Worm (Caenorhabditis elegans): Measurements from ENCODE around the gene C38H2.3.

Gene C38H2.3

DNA sequence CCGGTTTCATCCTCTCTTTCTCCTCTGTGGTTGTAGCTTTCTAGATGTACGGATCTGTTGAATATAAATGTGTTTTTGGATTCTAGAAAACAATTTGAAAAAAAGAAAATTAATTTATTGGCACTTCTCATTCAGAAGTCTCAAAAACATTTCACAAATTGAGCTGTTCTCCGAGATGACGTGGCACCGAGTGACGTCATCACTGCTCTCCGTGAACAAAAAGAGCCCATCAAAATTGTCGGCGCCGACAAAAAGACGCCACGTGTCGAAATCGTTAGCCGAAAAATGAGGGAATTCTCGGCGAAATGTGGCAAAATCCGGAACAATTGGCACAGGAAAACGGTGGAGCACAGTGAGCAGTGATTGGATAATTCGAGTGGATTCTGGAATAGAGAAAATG lies 35.3 kb upstream of the C38H2.3 start:
- TF ChIP-seq pha-4 (tag; optimal IDR thresholded peaks at IDR 0.05) = no peak
- no peak for TF ChIP-seq M03D4.4 (tag; optimal IDR thresholded peaks at IDR 0.05)
- TF ChIP-seq mls-2 (tag; optimal IDR thresholded peaks at IDR 0.05) = no peak
- TF ChIP-seq ceh-83 (GFP tag; optimal IDR thresholded peaks at IDR 0.05) = no peak
- no peak for TF ChIP-seq ztf-11 (tag; optimal IDR thresholded peaks at IDR 0.05)
- no peak for TF ChIP-seq nhr-76 (tag; optimal IDR thresholded peaks at IDR 0.05)
- TF ChIP-seq ceh-43 (GFP tag; optimal IDR thresholded peaks at IDR 0.05) = no peak
- TF ChIP-seq nhr-237 (tag; optimal IDR thresholded peaks at IDR 0.05) = no peak
- no peak for TF ChIP-seq cnd-1 (tag; optimal IDR thresholded peaks at IDR 0.05)
- no peak for TF ChIP-seq zip-8 (tag; optimal IDR thresholded peaks at IDR 0.05)

DNA sequence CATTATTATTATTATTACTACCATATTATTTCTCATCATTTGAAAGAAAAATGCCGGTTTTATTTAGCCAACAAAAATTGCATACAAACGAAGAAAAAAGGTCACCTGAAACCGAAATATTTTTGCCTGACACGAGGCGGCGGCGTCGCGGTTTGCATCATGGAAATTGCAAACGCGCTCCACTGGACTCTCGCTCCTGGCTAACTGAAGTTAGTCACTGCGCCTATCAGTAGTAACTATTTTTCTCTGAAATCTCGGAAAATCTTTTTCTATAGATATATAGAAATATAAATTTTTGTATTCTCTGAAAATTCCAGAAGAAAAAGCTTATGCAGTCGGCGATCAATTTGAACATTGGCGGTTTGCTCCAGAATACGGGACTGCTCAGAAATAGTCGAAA lies 29.4 kb upstream of the C38H2.3 start, which contains the start of gene ymel-1:
ymel-1 (plus strand) TSS at position 318 of the 400 bp plus-strand sequence.
- TF ChIP-seq ham-2 (GFP tag; optimal IDR thresholded peaks at IDR 0.05) = no peak
- TF ChIP-seq M03D4.4 (tag; optimal IDR thresholded peaks at IDR 0.05) = peak; percentile 25

DNA sequence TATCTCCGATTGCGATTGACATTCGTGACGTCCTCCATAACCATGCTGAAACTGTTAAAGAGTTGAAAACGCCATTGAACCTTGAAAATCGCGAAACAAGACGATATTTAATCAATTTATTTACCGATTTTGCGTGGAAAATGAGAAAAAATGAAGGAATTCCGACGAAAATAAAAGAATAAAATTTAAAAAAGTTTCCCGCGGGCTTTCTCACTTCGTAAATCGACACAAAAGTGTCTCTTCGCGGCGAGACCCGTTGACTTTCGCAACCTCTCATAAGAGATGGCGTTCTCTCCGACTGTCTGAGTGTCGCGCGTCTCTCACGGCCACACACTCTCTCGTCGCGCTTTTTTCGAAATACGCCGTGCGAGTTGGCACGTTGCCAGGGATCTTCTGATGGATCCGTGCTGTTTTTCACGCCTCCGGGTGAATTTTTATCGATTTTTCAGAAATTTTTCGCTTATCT lies 20.9 kb upstream of the C38H2.3 start, which contains the start of gene hat-1:
hat-1 (minus strand) TSS at position 51 of the 466 bp plus-strand sequence.
- TF ChIP-seq nhr-237 (tag; optimal IDR thresholded peaks at IDR 0.05) (peak; percentile 85), unc-120 (tag; optimal IDR thresholded peaks at IDR 0.05; ENCODE audit: poor library complexity, severe bottlenecking) (peak; percentile 7), pha-4 (tag; optimal IDR thresholded peaks at IDR 0.05) (peak; percentile 76), ham-2 (GFP tag; optimal IDR thresholded peaks at IDR 0.05) (peak; percentile 8), blmp-1 (tag; optimal IDR thresholded peaks at IDR 0.05) (no peak), mab-5 (tag; optimal IDR thresholded peaks at IDR 0.05) (no peak), lin-13 (tag; optimal IDR thresholded peaks at IDR 0.05) (peak; percentile 84), unc-39 (tag; optimal IDR thresholded peaks at IDR 0.05) (no peak), ces-1 (GFP tag; optimal IDR thresholded peaks at IDR 0.05) (peak; percentile 68), sptf-1 (tag; optimal IDR thresholded peaks at IDR 0.05) (peak; percentile 23), ceh-39 (tag; optimal IDR thresholded peaks at IDR 0.05) (peak; percentile 45), mep-1 (tag; optimal IDR thresholded peaks at IDR 0.05) (peak; percentile 63), zip-8 (tag; optimal IDR thresholded peaks at IDR 0.05) (peak; percentile 1), nhr-2 (tag; optimal IDR thresholded peaks at IDR 0.05) (no peak), elt-1 (tag; optimal IDR thresholded peaks at IDR 0.05; ENCODE audit: borderline replicate concordance, insufficient read depth) (peak; percentile 13), tbx-8 (GFP tag; optimal IDR thresholded peaks at IDR 0.05) (peak; percentile 27), lsy-2 (tag; optimal IDR thresholded peaks at IDR 0.05) (peak; percentile 84), ztf-11 (tag; optimal IDR thresholded peaks at IDR 0.05) (peak; percentile 14)

DNA sequence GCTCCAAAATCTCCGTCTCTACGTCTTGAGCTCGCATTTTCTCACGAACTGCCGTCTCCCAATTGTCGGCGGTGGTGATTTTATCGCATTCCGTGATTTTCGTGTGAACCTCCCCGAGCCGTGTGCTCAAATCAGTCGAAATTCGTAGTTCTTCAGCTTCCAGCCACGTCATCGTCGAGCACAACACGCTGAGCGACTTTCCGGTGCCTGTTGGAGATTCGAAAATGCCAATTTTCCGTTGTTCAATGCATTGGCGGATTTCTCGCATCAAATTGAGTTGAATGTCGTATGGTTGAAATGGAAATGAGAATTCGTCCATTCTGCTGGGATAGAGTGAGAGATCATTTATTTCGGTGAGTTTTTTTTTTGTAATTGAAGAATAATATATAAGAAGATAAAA lies 18.5 kb upstream of the C38H2.3 start, which contains the start of the genes M03C11.3 and chl-1:
M03C11.3 (plus strand) TSS at position 153 of the 400 bp plus-strand sequence.
chl-1 (minus strand) TSS at position 323 of the 400 bp plus-strand sequence.
- TF ChIP-seq nhr-2 (tag; optimal IDR thresholded peaks at IDR 0.05) (no peak), nhr-12 (tag; optimal IDR thresholded peaks at IDR 0.05) (no peak), drap-1 (GFP tag; optimal IDR thresholded peaks at IDR 0.05) (no peak), ceh-39 (tag; optimal IDR thresholded peaks at IDR 0.05) (no peak), pha-4 (tag; optimal IDR thresholded peaks at IDR 0.05) (no peak), lsy-2 (tag; optimal IDR thresholded peaks at IDR 0.05) (no peak), sem-2 (GFP tag; optimal IDR thresholded peaks at IDR 0.05) (no peak), ceh-83 (GFP tag; optimal IDR thresholded peaks at IDR 0.05) (no peak), nhr-76 (tag; optimal IDR thresholded peaks at IDR 0.05) (no peak), hlh-1 (tag; optimal IDR thresholded peaks at IDR 0.05) (no peak), nhr-28 (tag; optimal IDR thresholded peaks at IDR 0.05) (no peak)

DNA sequence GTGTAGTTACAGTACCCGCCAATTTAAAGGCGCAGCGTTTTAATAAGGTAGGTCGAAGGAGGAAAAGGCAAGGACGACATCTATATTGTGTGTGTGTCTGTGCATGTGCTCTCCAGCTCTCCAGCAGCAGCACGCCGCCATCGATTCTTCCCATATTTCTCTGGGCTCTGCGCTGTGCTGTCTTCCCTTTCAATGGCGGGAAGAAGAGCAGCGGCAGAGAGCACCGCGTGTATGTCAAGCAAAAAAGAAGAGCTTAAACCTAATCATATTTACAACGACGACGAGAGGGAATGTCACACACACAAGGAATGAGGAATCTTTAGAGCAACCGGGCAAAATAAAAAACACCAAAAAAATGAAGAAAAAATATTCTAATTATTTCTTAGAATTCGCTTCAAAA lies 12.5 kb upstream of the C38H2.3 start:
- no peak for TF ChIP-seq hlh-1 (tag; optimal IDR thresholded peaks at IDR 0.05)
- TF ChIP-seq drap-1 (GFP tag; optimal IDR thresholded peaks at IDR 0.05) = no peak
- peak; percentile 90 for TF ChIP-seq ces-1 (GFP tag; optimal IDR thresholded peaks at IDR 0.05)

DNA sequence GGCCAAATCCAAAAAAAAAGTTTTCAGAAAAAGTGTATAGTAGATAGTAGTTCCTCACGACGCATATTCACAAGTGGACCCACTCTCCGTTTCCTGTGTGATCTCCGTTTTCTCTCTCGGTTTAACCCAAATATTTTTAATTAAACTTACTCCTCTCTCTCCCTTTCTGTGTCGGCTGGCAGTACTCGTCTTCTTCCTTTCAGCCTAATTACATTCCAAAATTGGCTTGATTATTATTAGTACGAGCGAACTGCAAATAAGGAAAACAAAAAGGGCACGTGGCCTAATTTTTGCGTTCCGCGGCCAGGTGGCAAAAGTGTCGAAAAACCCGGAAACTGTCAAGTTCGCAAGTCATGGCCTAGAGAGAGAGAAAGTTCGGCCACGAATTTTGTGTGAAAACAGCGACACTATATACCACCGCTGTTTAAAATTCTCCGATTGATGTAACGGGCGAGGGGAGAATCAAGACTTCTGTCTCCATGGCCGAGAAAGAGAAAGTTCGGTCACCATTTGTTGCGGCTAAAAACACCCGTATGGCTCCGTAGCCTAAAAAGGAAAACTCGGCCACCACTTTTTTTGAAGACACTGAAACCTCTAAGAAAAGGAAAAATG lies 10.6 kb upstream of the C38H2.3 start:
- TF ChIP-seq ces-1 (GFP tag; optimal IDR thresholded peaks at IDR 0.05) (peak; percentile 63), snpc-4 (tag; optimal IDR thresholded peaks at IDR 0.05) (no peak)
